Fruit fly (Drosophila melanogaster) whole organism, embryonic: Measurements from ENCODE around the gene Acp32CD.

Source experiments
- B-H1 ChIP-seq: fragments of 200-800 bp; sonication (Bioruptor generic); IDR thresholded peaks from 3 replicates; pipeline ENCODE4 v1.3.6; 2022; ENCODE audit warnings: missing biosample characterization, missing genetic modification characterization
- CG10209 ChIP-seq: fragments of 200-800 bp; sonication (Bioruptor generic); optimal IDR thresholded peaks from 3 replicates; lab custom pipeline; 2017; ENCODE audit warnings: missing biosample characterization, mild to moderate bottlenecking, missing genetic modification characterization, missing genetic modification reagents
- CG10274 ChIP-seq: fragments of 200-800 bp; sonication (Bioruptor generic); optimal IDR thresholded peaks from 3 replicates; lab custom pipeline; 2017; ENCODE audit warnings: missing biosample characterization, mild to moderate bottlenecking, missing genetic modification characterization
- CG11093 ChIP-seq: fragments of 200-800 bp; sonication (Bioruptor generic); IDR thresholded peaks from 3 replicates; pipeline ENCODE4 v1.3.6; 2022; ENCODE audit warnings: missing biosample characterization, missing genetic modification characterization
- CG14965 ChIP-seq: fragments of 200-800 bp; sonication (Bioruptor generic); optimal IDR thresholded peaks from 2 replicates; lab custom pipeline; 2016; ENCODE audit warnings: missing biosample characterization, missing genetic modification characterization, borderline replicate concordance
- CG15011 ChIP-seq: fragments of 200-800 bp; sonication (Bioruptor generic); optimal IDR thresholded peaks from 3 replicates; lab custom pipeline; 2018; ENCODE audit warnings: missing biosample characterization, mild to moderate bottlenecking, missing genetic modification characterization
- CG15073 ChIP-seq: fragments of 200-800 bp; sonication (Bioruptor generic); optimal IDR thresholded peaks from 2 replicates; lab custom pipeline; 2016; ENCODE audit warnings: missing biosample characterization, missing genetic modification characterization
- CG17359 ChIP-seq: fragments of 200-800 bp; sonication (Bioruptor generic); optimal IDR thresholded peaks from 3 replicates; lab custom pipeline; 2018; ENCODE audit warnings: missing biosample characterization, mild to moderate bottlenecking, missing genetic modification characterization, moderate library complexity
- CG17568 ChIP-seq: fragments of 200-800 bp; sonication (Bioruptor generic); optimal IDR thresholded peaks from 2 replicates; lab custom pipeline; 2018; ENCODE audit warnings: missing biosample characterization, mild to moderate bottlenecking, missing genetic modification characterization, moderate library complexity
- CG17612 ChIP-seq: fragments of 200-800 bp; sonication (Bioruptor generic); IDR thresholded peaks from 2 replicates; pipeline ENCODE4 v1.3.6; 2022; ENCODE audit warnings: missing biosample characterization, missing genetic modification characterization
- CG30403 ChIP-seq: fragments of 200-800 bp; sonication (Bioruptor generic); optimal IDR thresholded peaks from 3 replicates; lab custom pipeline; 2016; ENCODE audit warnings: missing biosample characterization, missing genetic modification characterization
- CG4282 ChIP-seq: fragments of 200-800 bp; sonication (Bioruptor generic); optimal IDR thresholded peaks from 2 replicates; lab custom pipeline; 2016; ENCODE audit warnings: missing biosample characterization, missing genetic modification characterization
- CG4707 ChIP-seq: fragments of 200-800 bp; sonication (Bioruptor generic); optimal IDR thresholded peaks from 2 replicates; lab custom pipeline; 2018; ENCODE audit warnings: missing biosample characterization, mild to moderate bottlenecking, missing genetic modification characterization, moderate library complexity
- CG6254 ChIP-seq: fragments of 200-800 bp; sonication (Bioruptor generic); optimal IDR thresholded peaks from 3 replicates; lab custom pipeline; 2017; ENCODE audit warnings: mild to moderate bottlenecking, missing biosample characterization, missing genetic modification reagents, missing genetic modification characterization
- CG6765 ChIP-seq: fragments of 200-800 bp; sonication (Bioruptor generic); optimal IDR thresholded peaks from 3 replicates; lab custom pipeline; 2017; ENCODE audit warnings: missing biosample characterization, mild to moderate bottlenecking, missing genetic modification characterization
- CG8290 ChIP-seq, 3 experiments: fragments of 200-800 bp; sonication (Bioruptor generic); optimal IDR thresholded peaks; 2 replicates each; lab custom pipeline; 2016 to 2019; ENCODE audit warnings: missing biosample characterization in 3 of 3, missing genetic modification characterization in 3 of 3, mild to moderate bottlenecking in 2 of 3, moderate library complexity in 1 of 3
- CG9797 ChIP-seq: fragments of 200-800 bp; sonication (Bioruptor generic); optimal IDR thresholded peaks from 3 replicates; lab custom pipeline; 2018; ENCODE audit warnings: missing biosample characterization, mild to moderate bottlenecking, missing genetic modification characterization
- CTCF ChIP-seq: fragments of 200-800 bp; sonication (Bioruptor generic); optimal IDR thresholded peaks from 2 replicates; lab custom pipeline; 2017; ENCODE audit warnings: missing biosample characterization, mild to moderate bottlenecking, missing genetic modification characterization, moderate library complexity
- D19B ChIP-seq: fragments of 200-800 bp; sonication (Bioruptor generic); optimal IDR thresholded peaks from 2 replicates; lab custom pipeline; 2017; ENCODE audit warnings: missing biosample characterization, mild to moderate bottlenecking, missing genetic modification characterization
- Deaf1 ChIP-seq: fragments of 200-800 bp; optimal IDR thresholded peaks from 3 replicates; lab custom pipeline; 2019; ENCODE audit warnings: missing biosample characterization, mild to moderate bottlenecking, missing genetic modification characterization, moderate library complexity
- Dip2 ChIP-seq: fragments of 200-800 bp; sonication (Bioruptor generic); IDR thresholded peaks from 2 replicates; pipeline ENCODE4 v1.3.6; 2022; ENCODE audit warnings: missing biosample characterization, missing genetic modification characterization
- Drgx ChIP-seq: fragments of 200-800 bp; sonication (Bioruptor generic); IDR thresholded peaks from 2 replicates; pipeline ENCODE4 v1.3.6; 2022; ENCODE audit warnings: missing biosample characterization, missing genetic modification characterization
- E2f1 ChIP-seq: fragments of 200-800 bp; sonication (Bioruptor generic); IDR thresholded peaks from 2 replicates; pipeline ENCODE4 v1.3.6; 2022; ENCODE audit warnings: missing biosample characterization, missing genetic modification characterization
- H2.0 ChIP-seq: fragments of 200-800 bp; sonication (Bioruptor generic); IDR thresholded peaks from 2 replicates; pipeline ENCODE4 v1.3.6; 2022; ENCODE audit warnings: missing biosample characterization, missing genetic modification characterization
- Hmx ChIP-seq: fragments of 200-800 bp; sonication (Bioruptor generic); optimal IDR thresholded peaks from 2 replicates; lab custom pipeline; 2016; ENCODE audit warnings: missing biosample characterization, missing genetic modification characterization
- Kr ChIP-seq: fragments of 200-800 bp; sonication (Bioruptor generic); optimal IDR thresholded peaks from 2 replicates; lab custom pipeline; 2017; ENCODE audit warnings: missing biosample characterization, mild to moderate bottlenecking, missing genetic modification characterization
- Lim3 ChIP-seq: fragments of 200-800 bp; sonication (Bioruptor generic); IDR thresholded peaks from 2 replicates; pipeline ENCODE4 v1.3.6; 2022; ENCODE audit warnings: missing biosample characterization, missing genetic modification characterization
- Opbp ChIP-seq: fragments of 200-800 bp; sonication (Bioruptor generic); IDR thresholded peaks from 3 replicates; pipeline ENCODE4 v1.3.6; 2022; ENCODE audit warnings: missing biosample characterization, missing genetic modification characterization; ENCODE audit not compliant: partially characterized antibody
- PHDP ChIP-seq: fragments of 200-800 bp; sonication (Bioruptor generic); optimal IDR thresholded peaks from 3 replicates; lab custom pipeline; 2018; ENCODE audit warnings: missing biosample characterization, mild to moderate bottlenecking, missing genetic modification characterization, moderate library complexity
- Ravus ChIP-seq: fragments of 200-800 bp; sonication (Bioruptor generic); IDR thresholded peaks from 2 replicates; pipeline ENCODE4 v1.3.6; 2022; ENCODE audit warnings: missing biosample characterization, missing genetic modification characterization
- bsh ChIP-seq, 2 experiments: fragments of 200-800 bp; sonication (Bioruptor generic); optimal IDR thresholded peaks; 2 replicates each; lab custom pipeline; 2017 to 2018; ENCODE audit warnings: mild to moderate bottlenecking in 2 of 2, missing biosample characterization in 2 of 2, missing genetic modification characterization in 2 of 2, moderate library complexity in 1 of 2
- cato ChIP-seq: fragments of 200-800 bp; sonication (Bioruptor generic); optimal IDR thresholded peaks from 2 replicates; lab custom pipeline; 2016; ENCODE audit warnings: missing biosample characterization, missing genetic modification characterization, borderline replicate concordance
- chif ChIP-seq, 2 experiments: fragments of 200-800 bp; sonication (Bioruptor generic); optimal IDR thresholded peaks; 3 replicates each; lab custom pipeline; 2016; ENCODE audit warnings: missing biosample characterization in 2 of 2, missing genetic modification characterization in 2 of 2
- corto ChIP-seq: fragments of 200-800 bp; sonication (Bioruptor generic); optimal IDR thresholded peaks from 2 replicates; lab custom pipeline; 2016; ENCODE audit warnings: missing biosample characterization, mild to moderate bottlenecking, missing genetic modification characterization, moderate library complexity
- crp ChIP-seq, 2 experiments: fragments of 200-800 bp; sonication (Bioruptor generic); optimal IDR thresholded peaks; 2 replicates in 1 of 2; 3 replicates in 1 of 2; lab custom pipeline; 2017; ENCODE audit warnings: missing biosample characterization in 2 of 2, missing genetic modification characterization in 2 of 2, mild to moderate bottlenecking in 1 of 2, moderate library complexity in 1 of 2
- gce ChIP-seq: fragments of 200-800 bp; sonication (Bioruptor generic); IDR thresholded peaks from 3 replicates; pipeline ENCODE4 v1.3.6; 2022; ENCODE audit warnings: missing biosample characterization, missing genetic modification characterization
- gcm2 ChIP-seq: fragments of 200-800 bp; sonication (Bioruptor generic); optimal IDR thresholded peaks from 2 replicates; lab custom pipeline; 2016; ENCODE audit warnings: missing biosample characterization, missing genetic modification characterization
- ham ChIP-seq: fragments of 200-800 bp; sonication (Bioruptor generic); IDR thresholded peaks from 2 replicates; pipeline ENCODE4 v1.3.6; 2022; ENCODE audit warnings: missing biosample characterization, missing genetic modification characterization
- lilli ChIP-seq: fragments of 200-800 bp; sonication (Bioruptor generic); optimal IDR thresholded peaks from 3 replicates; lab custom pipeline; 2016; ENCODE audit warnings: missing biosample characterization, missing genetic modification characterization
- nom ChIP-seq: fragments of 200-800 bp; sonication (Bioruptor generic); optimal IDR thresholded peaks from 2 replicates; lab custom pipeline; 2017; ENCODE audit warnings: missing biosample characterization, missing genetic modification characterization, mild to moderate bottlenecking, moderate library complexity, missing genetic modification reagents
- pfk ChIP-seq: fragments of 200-800 bp; sonication (Bioruptor generic); optimal IDR thresholded peaks from 2 replicates; lab custom pipeline; 2018; ENCODE audit warnings: missing biosample characterization, mild to moderate bottlenecking, missing genetic modification characterization, moderate library complexity
- phol ChIP-seq: fragments of 200-800 bp; sonication (Bioruptor generic); optimal IDR thresholded peaks from 3 replicates; lab custom pipeline; 2018; ENCODE audit warnings: missing biosample characterization, mild to moderate bottlenecking, missing genetic modification characterization, moderate library complexity
- prd ChIP-seq, 3 experiments: fragments of >200 bp in 2 of 3; fragments of 200-800 bp in 1 of 3; sonication (Bioruptor generic) in 1 of 3; optimal IDR thresholded peaks in 2 of 3; IDR thresholded peaks in 1 of 3; 2 replicates in 2 of 3; 3 replicates in 1 of 3; pipeline versions ENCODE4 v1.3.6 to Lab custom; 2017 to 2022; ENCODE audit warnings: missing biosample characterization in 1 of 3, missing genetic modification characterization in 1 of 3
- shn ChIP-seq: fragments of 200-800 bp; sonication (Bioruptor generic); optimal IDR thresholded peaks from 3 replicates; lab custom pipeline; 2016; ENCODE audit warnings: missing biosample characterization, missing genetic modification characterization
- tio ChIP-seq: fragments of 200-800 bp; sonication (Bioruptor generic); optimal IDR thresholded peaks from 2 replicates; lab custom pipeline; 2017; ENCODE audit warnings: missing biosample characterization, missing genetic modification characterization, inconsistent platforms
- ttk ChIP-seq: fragments of 200-800 bp; sonication (Bioruptor generic); IDR thresholded peaks from 2 replicates; pipeline ENCODE4 v2.1.2; 2022; ENCODE audit warnings: missing biosample characterization, missing genetic modification characterization
- tup ChIP-seq: fragments of 200-800 bp; sonication (Bioruptor generic); optimal IDR thresholded peaks from 2 replicates; lab custom pipeline; 2016; ENCODE audit warnings: missing biosample characterization, mild to moderate bottlenecking, missing genetic modification characterization, moderate library complexity
- unpg ChIP-seq: fragments of 200-800 bp; sonication (Bioruptor generic); optimal IDR thresholded peaks from 3 replicates; lab custom pipeline; 2018; ENCODE audit warnings: missing biosample characterization, mild to moderate bottlenecking, missing genetic modification characterization, moderate library complexity
- usp ChIP-seq: fragments of >200 bp; optimal IDR thresholded peaks from 2 replicates; lab custom pipeline; 2017; ENCODE audit warnings: missing biosample characterization, missing genetic modification characterization
- zf30C ChIP-seq: fragments of 200-800 bp; sonication (Bioruptor generic); optimal IDR thresholded peaks from 3 replicates; lab custom pipeline; 2018; ENCODE audit warnings: missing biosample characterization, mild to moderate bottlenecking, missing genetic modification characterization

Acp32CD gene

dm6 chr2L:10987370-10987853 lies 28.0 kb upstream of the Acp32CD start, which contains the start of the genes piwi and CG12253 (continued):
- no peak for TF ChIP-seq CG6765 (GFP tag; lab: Kevin White, UChicago)
- TF ChIP-seq zf30C (GFP tag; lab: Kevin White, UChicago): peak; percentile 39
- TF ChIP-seq nom (GFP tag; lab: Kevin White, UChicago): no peak
- no peak for TF ChIP-seq CG17612 (GFP tag; lab: Robert Waterston, UW)
- peak in 1 of 2 experiments; percentile 85 for TF ChIP-seq bsh (GFP tag; optimal IDR thresholded peaks at IDR 0.05; lab: Kevin White, UChicago)
- TF ChIP-seq CG10274 (GFP tag; lab: Kevin White, UChicago): no peak
- peak; percentile 70 for TF ChIP-seq H2.0
- TF ChIP-seq usp: no peak
- TF ChIP-seq PHDP (tag; lab: Kevin White, UChicago): peak; percentile 87
- TF ChIP-seq phol (tag; lab: Kevin White, UChicago): peak; percentile 80
- TF ChIP-seq CG9797 (GFP tag; lab: Kevin White, UChicago): peak; percentile 31
- TF ChIP-seq Drgx (GFP tag; lab: Robert Waterston, UW): 0 out of 2 replicates have a peak, but pooled peaks have one; percentile 11
- TF ChIP-seq CG4707: peak; percentile 7
- peak; percentile 93 for TF ChIP-seq CG30403 (GFP tag; lab: Kevin White, UChicago)
- TF ChIP-seq Ravus: no peak
- peak; percentile 66 for TF ChIP-seq CG17568 (GFP tag; lab: Kevin White, UChicago)
- TF ChIP-seq CG11093: no peak
- no peak for TF ChIP-seq gce (GFP tag; lab: Robert Waterston, UW)
- TF ChIP-seq Dip2 (GFP tag; lab: Robert Waterston, UW): no peak
- TF ChIP-seq CTCF: no peak
- TF ChIP-seq crp (GFP tag; optimal IDR thresholded peaks at IDR 0.05; lab: Kevin White, UChicago): no peak
- no peak for TF ChIP-seq corto (GFP tag; lab: Kevin White, UChicago)
- peak; percentile 62 for TF ChIP-seq lilli
- no peak for TF ChIP-seq CG14965 (GFP tag; lab: Kevin White, UChicago)
- TF ChIP-seq Lim3 (GFP tag; lab: Robert Waterston, UW): 0 out of 2 replicates have a peak, but pooled peaks have one; percentile 11
- no peak for TF ChIP-seq B-H1
- TF ChIP-seq Opbp (GFP tag; lab: Robert Waterston, UW): no peak
- TF ChIP-seq chif (GFP tag; optimal IDR thresholded peaks at IDR 0.05; lab: Kevin White, UChicago): peak; percentile 31 to 63
- TF ChIP-seq Kr (GFP tag; lab: Kevin White, UChicago): no peak
- TF ChIP-seq CG4282: no peak
- no peak for TF ChIP-seq CG6254 (GFP tag; lab: Kevin White, UChicago)
- TF ChIP-seq ttk (GFP tag; lab: Robert Waterston, UW): peak; percentile 87
- TF ChIP-seq tup: no peak
- TF ChIP-seq tio (GFP tag; lab: Kevin White, UChicago): peak; percentile 82
- TF ChIP-seq CG15073: peak; percentile 26
- TF ChIP-seq prd (optimal IDR thresholded peaks at IDR 0.05; lab: Kevin White, UChicago): no peak
- TF ChIP-seq prd (GFP tag; IDR thresholded peaks at IDR 0.05; lab: Robert Waterston, UW): peak; percentile 44; the same call in 2 of the 3 replicates
- TF ChIP-seq pfk (GFP tag; lab: Kevin White, UChicago): no peak
- TF ChIP-seq shn: peak; percentile 35
- no peak for TF ChIP-seq ham (GFP tag; lab: Robert Waterston, UW)
- TF ChIP-seq D19B: no peak
- peak; percentile 89 for TF ChIP-seq unpg (GFP tag; lab: Kevin White, UChicago)
- TF ChIP-seq CG15011 (GFP tag; lab: Kevin White, UChicago): no peak
- TF ChIP-seq Deaf1 (tag; lab: Kevin White, UChicago): no peak
- peak; percentile 29; the same call in 1 of the 2 replicates for TF ChIP-seq E2f1
- TF ChIP-seq gcm2: no peak
- peak; percentile 33 for TF ChIP-seq CG8290 (GFP tag; optimal IDR thresholded peaks at IDR 0.05; lab: Kevin White, UChicago)
- TF ChIP-seq CG8290 (tag; optimal IDR thresholded peaks at IDR 0.05; lab: Kevin White, UChicago): no peak
- TF ChIP-seq CG10209 (GFP tag; lab: Kevin White, UChicago): no peak
- peak; percentile 40 for TF ChIP-seq CG17359 (tag; lab: Kevin White, UChicago)
- TF ChIP-seq cato (GFP tag; lab: Kevin White, UChicago): peak; percentile 61
- TF ChIP-seq Hmx (GFP tag; lab: Kevin White, UChicago): no peak
